Fruit fly (Drosophila melanogaster) whole organism, embryonic: ENCODE results near the gene CG15431.
A peak's percentile ranks its signal among the peaks of the same experiment; 100 is the strongest.

Source experiments
- C15 ChIP-seq: fragments of 200-800 bp; sonication (Bioruptor generic); IDR thresholded peaks from 3 replicates; pipeline ENCODE4 v1.3.6; 2022; ENCODE audit warnings: missing biosample characterization, missing genetic modification characterization
- CG10209 ChIP-seq: fragments of 200-800 bp; sonication (Bioruptor generic); optimal IDR thresholded peaks from 3 replicates; lab custom pipeline; 2017; ENCODE audit warnings: missing biosample characterization, mild to moderate bottlenecking, missing genetic modification characterization, missing genetic modification reagents
- CG10267 ChIP-seq: fragments of 200-800 bp; sonication (Bioruptor generic); optimal IDR thresholded peaks from 2 replicates; lab custom pipeline; 2018; ENCODE audit warnings: missing biosample characterization, mild to moderate bottlenecking, missing genetic modification characterization, moderate library complexity
- CG10366 ChIP-seq: fragments of 200-800 bp; sonication (Bioruptor generic); IDR thresholded peaks from 2 replicates; pipeline ENCODE4 v1.3.6; 2022; ENCODE audit warnings: missing biosample characterization, missing genetic modification characterization
- CG11247 ChIP-seq: fragments of 200-800 bp; sonication (Bioruptor generic); IDR thresholded peaks from 2 replicates; pipeline ENCODE4 v1.3.6; 2022; ENCODE audit warnings: missing biosample characterization, missing genetic modification characterization
- CG11696 ChIP-seq: fragments of 200-800 bp; sonication (Bioruptor generic); IDR thresholded peaks from 2 replicates; pipeline ENCODE4 v1.3.6; 2022; ENCODE audit warnings: missing biosample characterization, missing genetic modification characterization
- CG12391 ChIP-seq: fragments of 200-800 bp; sonication (Bioruptor generic); optimal IDR thresholded peaks from 3 replicates; lab custom pipeline; 2018; ENCODE audit warnings: missing biosample characterization, mild to moderate bottlenecking, missing genetic modification characterization, moderate library complexity
- CG12744 ChIP-seq: fragments of 200-800 bp; sonication (Bioruptor generic); optimal IDR thresholded peaks from 2 replicates; lab custom pipeline; 2016; ENCODE audit warnings: missing biosample characterization, missing genetic modification characterization
- CG13123 ChIP-seq: fragments of 200-800 bp; sonication (Bioruptor generic); optimal IDR thresholded peaks from 2 replicates; lab custom pipeline; 2016; ENCODE audit warnings: missing biosample characterization, missing genetic modification characterization
- CG14710 ChIP-seq: fragments of 200-800 bp; sonication (Bioruptor generic); optimal IDR thresholded peaks from 3 replicates; lab custom pipeline; 2019; ENCODE audit warnings: missing biosample characterization, mild to moderate bottlenecking, missing genetic modification characterization, moderate library complexity
- CG15479 ChIP-seq: fragments of 200-800 bp; sonication (Bioruptor generic); optimal IDR thresholded peaks from 3 replicates; lab custom pipeline; 2019; ENCODE audit warnings: missing biosample characterization, mild to moderate bottlenecking, missing genetic modification characterization, moderate library complexity
- CG2120 ChIP-seq: fragments of 200-800 bp; sonication (Bioruptor generic); optimal IDR thresholded peaks from 3 replicates; lab custom pipeline; 2016; ENCODE audit warnings: missing biosample characterization, missing genetic modification characterization
- CG4854 ChIP-seq: fragments of 200-800 bp; sonication (Bioruptor generic); optimal IDR thresholded peaks from 2 replicates; lab custom pipeline; 2016; ENCODE audit warnings: missing biosample characterization, missing genetic modification characterization, inconsistent platforms
- CG5953 ChIP-seq: fragments of 200-800 bp; sonication (Bioruptor generic); IDR thresholded peaks from 2 replicates; pipeline ENCODE4 v1.3.6; 2022; ENCODE audit warnings: missing biosample characterization, missing genetic modification characterization
- CG6272 ChIP-seq: fragments of 200-800 bp; sonication (Bioruptor generic); IDR thresholded peaks from 2 replicates; pipeline ENCODE4 v1.3.6; 2022; ENCODE audit warnings: missing biosample characterization, missing genetic modification characterization
- CHES-1-like ChIP-seq: fragments of 200-800 bp; sonication (Bioruptor generic); optimal IDR thresholded peaks from 2 replicates; lab custom pipeline; 2016; ENCODE audit warnings: missing biosample characterization, missing genetic modification characterization
- CTCF ChIP-seq: fragments of 200-800 bp; sonication (Bioruptor generic); optimal IDR thresholded peaks from 2 replicates; lab custom pipeline; 2017; ENCODE audit warnings: missing biosample characterization, mild to moderate bottlenecking, missing genetic modification characterization, moderate library complexity
- CrebB ChIP-seq: fragments of 200-800 bp; sonication (Bioruptor generic); optimal IDR thresholded peaks from 3 replicates; lab custom pipeline; 2018; ENCODE audit warnings: missing biosample characterization, mild to moderate bottlenecking, missing genetic modification characterization
- D19B ChIP-seq: fragments of 200-800 bp; sonication (Bioruptor generic); optimal IDR thresholded peaks from 2 replicates; lab custom pipeline; 2017; ENCODE audit warnings: missing biosample characterization, mild to moderate bottlenecking, missing genetic modification characterization
- Dek ChIP-seq: fragments of 200-800 bp; sonication (Bioruptor generic); optimal IDR thresholded peaks from 3 replicates; lab custom pipeline; 2019; ENCODE audit warnings: missing biosample characterization, mild to moderate bottlenecking, missing genetic modification characterization, moderate library complexity
- Dip3 ChIP-seq: fragments of 200-800 bp; sonication (Bioruptor generic); optimal IDR thresholded peaks from 3 replicates; lab custom pipeline; 2016; ENCODE audit warnings: missing biosample characterization, missing genetic modification characterization
- Dll ChIP-seq: fragments of 200-800 bp; sonication (Bioruptor generic); IDR thresholded peaks from 4 replicates; pipeline ENCODE4 v1.3.6; 2022; ENCODE audit warnings: missing biosample characterization, missing genetic modification characterization; ENCODE audit not compliant: partially characterized antibody
- Dp ChIP-seq: fragments of 200-800 bp; sonication (Bioruptor generic); optimal IDR thresholded peaks from 2 replicates; lab custom pipeline; 2018; ENCODE audit warnings: missing biosample characterization, mild to moderate bottlenecking, missing genetic modification characterization, moderate library complexity
- E2f2 ChIP-seq: fragments of 200-800 bp; sonication (Bioruptor generic); IDR thresholded peaks from 2 replicates; pipeline ENCODE4 v1.3.6; 2022; ENCODE audit warnings: missing biosample characterization, missing genetic modification characterization
- Eip74EF ChIP-seq, 2 experiments: fragments of 200-800 bp in 1 of 2; fragments of >200 bp in 1 of 2; sonication (Bioruptor generic) in 1 of 2; optimal IDR thresholded peaks; 2 replicates each; lab custom pipeline; 2017 to 2019; ENCODE audit warnings: missing biosample characterization in 2 of 2, missing genetic modification characterization in 2 of 2, mild to moderate bottlenecking in 1 of 2, moderate library complexity in 1 of 2
- Fer1 ChIP-seq: fragments of 200-800 bp; sonication (Bioruptor generic); optimal IDR thresholded peaks from 2 replicates; lab custom pipeline; 2017; ENCODE audit warnings: missing biosample characterization, mild to moderate bottlenecking, missing genetic modification characterization
- Hmr ChIP-seq: fragments of 200-800 bp; sonication (Bioruptor generic); optimal IDR thresholded peaks from 3 replicates; lab custom pipeline; 2017; ENCODE audit warnings: mild to moderate bottlenecking, missing biosample characterization, missing genetic modification reagents, missing genetic modification characterization
- Lhr ChIP-seq: fragments of 200-800 bp; sonication (Bioruptor generic); optimal IDR thresholded peaks from 3 replicates; lab custom pipeline; 2017; ENCODE audit warnings: mild to moderate bottlenecking, missing biosample characterization, missing genetic modification reagents, missing genetic modification characterization
- NK7.1 ChIP-seq: fragments of 200-800 bp; sonication (Bioruptor generic); optimal IDR thresholded peaks from 3 replicates; lab custom pipeline; 2016; ENCODE audit warnings: missing biosample characterization, missing genetic modification characterization
- NfI ChIP-seq: fragments of 200-800 bp; sonication (Bioruptor generic); optimal IDR thresholded peaks from 3 replicates; lab custom pipeline; 2018; ENCODE audit warnings: missing biosample characterization, mild to moderate bottlenecking, missing genetic modification characterization, moderate library complexity
- Rfx ChIP-seq: fragments of 200-800 bp; sonication (Bioruptor generic); IDR thresholded peaks from 2 replicates; pipeline ENCODE4 v1.3.6; 2022; ENCODE audit warnings: missing biosample characterization, missing genetic modification characterization
- bcd ChIP-seq: fragments of 200-800 bp; sonication (Bioruptor generic); optimal IDR thresholded peaks from 2 replicates; lab custom pipeline; 2017; ENCODE audit warnings: missing biosample characterization, mild to moderate bottlenecking, missing genetic modification characterization
- caup ChIP-seq: fragments of 200-800 bp; sonication (Bioruptor generic); optimal IDR thresholded peaks from 3 replicates; lab custom pipeline; 2017; ENCODE audit warnings: missing biosample characterization, mild to moderate bottlenecking, missing genetic modification characterization, moderate library complexity; ENCODE audit not compliant: severe bottlenecking
- chif ChIP-seq, 2 experiments: fragments of 200-800 bp; sonication (Bioruptor generic); optimal IDR thresholded peaks; 3 replicates each; lab custom pipeline; 2016; ENCODE audit warnings: missing biosample characterization in 2 of 2, missing genetic modification characterization in 2 of 2
- chinmo ChIP-seq: fragments of 200-800 bp; sonication (Bioruptor generic); IDR thresholded peaks from 4 replicates; pipeline ENCODE4 v1.3.6; 2022; ENCODE audit warnings: missing biosample characterization, missing genetic modification characterization; ENCODE audit not compliant: partially characterized antibody
- croc ChIP-seq: fragments of 200-800 bp; sonication (Bioruptor generic); conservative IDR thresholded peaks from 3 replicates; pipeline ENCODE4 v1.3.6; 2022; ENCODE audit warnings: missing biosample characterization, missing genetic modification characterization
- crol ChIP-seq: fragments of 200-800 bp; sonication (Bioruptor generic); IDR thresholded peaks from 2 replicates; pipeline ENCODE4 v1.3.6; 2022; ENCODE audit warnings: missing biosample characterization, missing genetic modification characterization
- emc ChIP-seq: fragments of 200-800 bp; sonication (Bioruptor generic); optimal IDR thresholded peaks from 2 replicates; lab custom pipeline; 2016; ENCODE audit warnings: missing biosample characterization, missing genetic modification characterization
- en ChIP-seq: fragments of 200-800 bp; sonication (Bioruptor generic); optimal IDR thresholded peaks from 2 replicates; lab custom pipeline; 2016; ENCODE audit warnings: missing biosample characterization, missing genetic modification characterization
- fu2 ChIP-seq: fragments of 200-800 bp; sonication (Bioruptor generic); optimal IDR thresholded peaks from 2 replicates; lab custom pipeline; 2016; ENCODE audit warnings: missing biosample characterization, missing genetic modification characterization
- hbn ChIP-seq: fragments of 200-800 bp; sonication (Bioruptor generic); IDR thresholded peaks from 2 replicates; pipeline ENCODE4 v1.3.6; 2022; ENCODE audit warnings: missing biosample characterization, missing genetic modification characterization; ENCODE audit not compliant: partially characterized antibody
- lov ChIP-seq, 2 experiments: fragments of 200-800 bp in 1 of 2; fragments of >200 bp in 1 of 2; sonication (Bioruptor generic) in 1 of 2; IDR thresholded peaks in 1 of 2; optimal IDR thresholded peaks in 1 of 2; 2 replicates in 1 of 2; 3 replicates in 1 of 2; pipeline versions ENCODE4 v1.3.6 to Lab custom; 2017 to 2022; ENCODE audit warnings: missing biosample characterization in 1 of 2, missing genetic modification characterization in 1 of 2
- mirr ChIP-seq: fragments of 200-800 bp; sonication (Bioruptor generic); optimal IDR thresholded peaks from 3 replicates; lab custom pipeline; 2018; ENCODE audit warnings: missing biosample characterization, mild to moderate bottlenecking, missing genetic modification characterization
- nerfin-2 ChIP-seq: fragments of 200-800 bp; sonication (Bioruptor generic); IDR thresholded peaks from 2 replicates; pipeline ENCODE4 v1.3.6; 2022; ENCODE audit warnings: missing biosample characterization, missing genetic modification characterization; ENCODE audit not compliant: partially characterized antibody
- psq ChIP-seq: fragments of 200-800 bp; sonication (Bioruptor generic); optimal IDR thresholded peaks from 2 replicates; lab custom pipeline; 2017; ENCODE audit warnings: missing biosample characterization, missing genetic modification characterization
- pzg ChIP-seq: fragments of 200-800 bp; sonication (Bioruptor generic); optimal IDR thresholded peaks from 3 replicates; lab custom pipeline; 2018; ENCODE audit warnings: missing biosample characterization, mild to moderate bottlenecking, missing genetic modification characterization, moderate library complexity
- sug ChIP-seq: fragments of 200-800 bp; optimal IDR thresholded peaks from 2 replicates; lab custom pipeline; 2019; ENCODE audit warnings: missing biosample characterization, mild to moderate bottlenecking, missing genetic modification characterization, moderate library complexity
- tin ChIP-seq: fragments of 200-800 bp; sonication (Bioruptor generic); optimal IDR thresholded peaks from 3 replicates; lab custom pipeline; 2016; ENCODE audit warnings: missing biosample characterization, missing genetic modification characterization
- vvl ChIP-seq: fragments of 200-800 bp; sonication (Bioruptor generic); IDR thresholded peaks from 2 replicates; pipeline ENCODE4 v1.3.6; 2022; ENCODE audit warnings: missing biosample characterization, missing genetic modification characterization

The CG15431 gene

DNA sequence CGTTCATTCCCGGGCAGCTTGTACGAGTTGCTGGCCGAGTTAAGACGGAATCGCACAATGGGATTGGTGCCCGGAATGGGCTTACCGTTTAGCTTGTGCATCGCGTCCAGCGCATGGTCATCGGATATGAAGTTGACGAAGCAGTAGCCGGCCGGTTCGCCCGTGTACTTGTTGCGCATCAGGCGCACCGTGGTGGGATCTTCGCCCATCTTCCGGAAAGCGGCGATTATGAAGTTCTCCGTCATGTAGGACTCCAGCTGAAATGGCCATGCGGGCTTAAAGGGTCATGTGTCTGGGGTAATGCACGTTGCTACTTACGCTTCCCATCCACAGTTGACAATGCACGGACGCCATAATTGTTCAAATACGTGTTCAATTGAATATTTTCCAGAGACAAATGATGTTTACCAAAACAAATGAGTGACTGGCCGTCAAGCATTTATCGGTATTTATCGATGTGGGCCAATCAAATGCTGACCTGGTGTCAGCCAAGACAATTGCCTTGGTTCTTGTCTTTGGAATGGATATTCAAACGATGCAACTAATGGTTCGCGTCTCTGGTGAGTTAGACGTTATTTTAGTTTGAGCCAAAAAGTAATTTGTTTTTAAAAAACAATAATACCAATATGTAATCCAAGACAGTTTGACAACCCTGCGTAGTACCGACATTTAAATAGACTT, 13.1 kb upstream of the CG15431 start, which contains the start of the genes Secp43 and ND-B8 (continued):
- peak; percentile 24 for TF ChIP-seq CG12391 (tag; lab: Kevin White, UChicago)
- TF ChIP-seq psq = no peak
- no peak for TF ChIP-seq CG4854 (GFP tag; lab: Kevin White, UChicago)
- no peak for TF ChIP-seq CG5953 (GFP tag; lab: Robert Waterston, UW)
- TF ChIP-seq CG11696 (GFP tag; lab: Robert Waterston, UW) = no peak
- TF ChIP-seq Dip3 (GFP tag; lab: Kevin White, UChicago) = no peak
- TF ChIP-seq CG6272 = no peak
- TF ChIP-seq mirr (GFP tag; lab: Kevin White, UChicago) = peak; percentile 17
- no peak for TF ChIP-seq croc
- TF ChIP-seq Dp (GFP tag; lab: Kevin White, UChicago) = peak; percentile 61
- no peak for TF ChIP-seq tin (GFP tag; lab: Kevin White, UChicago)
- TF ChIP-seq emc (GFP tag; lab: Kevin White, UChicago) = no peak
- TF ChIP-seq CTCF (GFP tag; lab: Kevin White, UChicago) = peak; percentile 72
- peak; percentile 91 for TF ChIP-seq pzg
- TF ChIP-seq bcd (GFP tag; lab: Kevin White, UChicago) = peak; percentile 21
- peak; percentile 57; the same call in 1 of the 2 replicates for TF ChIP-seq vvl (GFP tag; lab: Robert Waterston, UW)
- no peak for TF ChIP-seq fu2 (GFP tag; lab: Kevin White, UChicago)
- TF ChIP-seq NK7.1 (GFP tag; lab: Kevin White, UChicago) = no peak
- no peak for TF ChIP-seq lov (optimal IDR thresholded peaks at IDR 0.05; lab: Kevin White, UChicago)
- no peak for TF ChIP-seq lov (GFP tag; IDR thresholded peaks at IDR 0.05; lab: Robert Waterston, UW)
- TF ChIP-seq C15 (GFP tag; lab: Robert Waterston, UW) = no peak
- TF ChIP-seq CrebB (tag; lab: Kevin White, UChicago) = no peak
- no peak for TF ChIP-seq chif (GFP tag; optimal IDR thresholded peaks at IDR 0.05; lab: Kevin White, UChicago)
- peak; percentile 15 for TF ChIP-seq Fer1 (GFP tag; lab: Kevin White, UChicago)
- TF ChIP-seq Hmr = peak; percentile 75
- TF ChIP-seq CG12744 (GFP tag; lab: Kevin White, UChicago) = no peak
- no peak for TF ChIP-seq CG10209 (GFP tag; lab: Kevin White, UChicago)
- TF ChIP-seq NfI (GFP tag; lab: Kevin White, UChicago) = peak; percentile 9
- TF ChIP-seq Dek (tag; lab: Kevin White, UChicago) = peak; percentile 27
- peak; percentile 61 for TF ChIP-seq sug (tag; lab: Kevin White, UChicago)
- TF ChIP-seq CHES-1-like (GFP tag; lab: Kevin White, UChicago) = peak; percentile 46
- no peak for TF ChIP-seq en (GFP tag; lab: Kevin White, UChicago)
- peak; percentile 42; the same call in 1 of the 2 replicates for TF ChIP-seq Rfx
- TF ChIP-seq crol (GFP tag; lab: Robert Waterston, UW) = no peak
- peak; percentile 77 for TF ChIP-seq CG14710
- peak; percentile 70 for TF ChIP-seq Lhr (GFP tag; lab: Kevin White, UChicago)
- TF ChIP-seq caup (GFP tag; lab: Kevin White, UChicago) = no peak
- TF ChIP-seq CG15479 = no peak
- TF ChIP-seq D19B = no peak
- TF ChIP-seq chinmo (GFP tag; lab: Robert Waterston, UW) = peak; percentile 88; the same call in 2 of the 4 replicates
- no peak for TF ChIP-seq CG11247 (GFP tag; lab: Robert Waterston, UW)
- peak; percentile 57 for TF ChIP-seq hbn (GFP tag; lab: Robert Waterston, UW)
- peak; percentile 82 for TF ChIP-seq nerfin-2 (GFP tag; lab: Robert Waterston, UW)
- TF ChIP-seq Eip74EF (GFP tag; optimal IDR thresholded peaks at IDR 0.05; lab: Kevin White, UChicago) = no peak
- TF ChIP-seq Dll (GFP tag; lab: Robert Waterston, UW) = peak; percentile 77
- TF ChIP-seq CG10267 (tag; lab: Kevin White, UChicago) = peak; percentile 54
- TF ChIP-seq CG10366 (GFP tag; lab: Robert Waterston, UW) = no peak
- peak; percentile 12 for TF ChIP-seq CG2120 (GFP tag; lab: Kevin White, UChicago)
- no peak for TF ChIP-seq CG13123
- TF ChIP-seq E2f2 (GFP tag; lab: Robert Waterston, UW) = peak; percentile 68
